Worm (Caenorhabditis elegans): ENCODE data around the gene F55F1.2.

Gene F55F1.2

ce11 chrX:2727681-2728080 is 42.2 kb downstream of the F55F1.2 start (continued):
- TF ChIP-seq fkh-3 (tag; optimal IDR thresholded peaks at IDR 0.05) (no peak), ceh-58 (GFP tag; IDR thresholded peaks at IDR 0.05) (no peak), ama-1 (optimal IDR thresholded peaks at IDR 0.05) (no peak), ama-1 (GFP tag; optimal IDR thresholded peaks at IDR 0.05) (no peak), mxl-1 (tag; optimal IDR thresholded peaks at IDR 0.05) (no peak), lsl-1 (GFP tag; optimal IDR thresholded peaks at IDR 0.05) (no peak)

Data from whole organism, young adult.